Fruit fly (Drosophila melanogaster): ENCODE measurements around the gene ERp44.

Gene ERp44

dm6 chrX:16279340-16279941 is 18.1 kb downstream of the ERp44 start (continued):
- peak; percentile 57 for TF ChIP-seq cwo (GFP tag; optimal IDR thresholded peaks at IDR 0.05)
- peak; percentile 93 for TF ChIP-seq Drgx (GFP tag; IDR thresholded peaks at IDR 0.05)
- peak; percentile 57 for TF ChIP-seq CG17361 (GFP tag; IDR thresholded peaks at IDR 0.05)
- TF ChIP-seq CG2202 (tag; optimal IDR thresholded peaks at IDR 0.05) = peak; percentile 39
- TF ChIP-seq CG13624 (GFP tag; optimal IDR thresholded peaks at IDR 0.05) = peak; percentile 82
- TF ChIP-seq chif (GFP tag; optimal IDR thresholded peaks at IDR 0.05) = peak; percentile 71 to 78
- TF ChIP-seq HLH4C (GFP tag; IDR thresholded peaks at IDR 0.05; ENCODE audit: partially characterized antibody) = 0 out of 3 replicates have a peak, but pooled peaks have one; percentile 19
- no peak for TF ChIP-seq corto (GFP tag; optimal IDR thresholded peaks at IDR 0.05)
- no peak for TF ChIP-seq h (optimal IDR thresholded peaks at IDR 0.05)
- TF ChIP-seq da (GFP tag; optimal IDR thresholded peaks at IDR 0.05) = peak; percentile 39
- peak; percentile 41 for TF ChIP-seq HmgD (GFP tag; optimal IDR thresholded peaks at IDR 0.05)
- no peak for TF ChIP-seq br (optimal IDR thresholded peaks at IDR 0.05)
- peak; percentile 39 for TF ChIP-seq ash1 (GFP tag; optimal IDR thresholded peaks at IDR 0.05)
- TF ChIP-seq sug (tag; optimal IDR thresholded peaks at IDR 0.05) = peak; percentile 73
- TF ChIP-seq CG7963 (GFP tag; IDR thresholded peaks at IDR 0.05; ENCODE audit: partially characterized antibody) = no peak
- no peak for TF ChIP-seq hb (GFP tag; IDR thresholded peaks at IDR 0.05; ENCODE audit: partially characterized antibody)
- TF ChIP-seq CG2129 (GFP tag; IDR thresholded peaks at IDR 0.05; ENCODE audit: partially characterized antibody) = no peak
- peak; percentile 92 for TF ChIP-seq CG11093 (GFP tag; IDR thresholded peaks at IDR 0.05)
- TF ChIP-seq Poxn (GFP tag; IDR thresholded peaks at IDR 0.05) = peak; percentile 74
- TF ChIP-seq CG33557 (GFP tag; optimal IDR thresholded peaks at IDR 0.05) = no peak
- no peak for TF ChIP-seq abd-A (tag; optimal IDR thresholded peaks at IDR 0.05)
- peak; percentile 78 for TF ChIP-seq CG9876 (GFP tag; optimal IDR thresholded peaks at IDR 0.05)
- peak; percentile 24 for TF ChIP-seq CG12236 (GFP tag; optimal IDR thresholded peaks at IDR 0.05)
- no peak for TF ChIP-seq CG17568 (GFP tag; optimal IDR thresholded peaks at IDR 0.05)
- peak; percentile 85 for TF ChIP-seq fd96Cb (tag; optimal IDR thresholded peaks at IDR 0.05)
- TF ChIP-seq Dbx (GFP tag; IDR thresholded peaks at IDR 0.05) = peak; percentile 90
- TF ChIP-seq HmgZ (tag; optimal IDR thresholded peaks at IDR 0.05) = peak; percentile 27
- TF ChIP-seq CG4854 (GFP tag; optimal IDR thresholded peaks at IDR 0.05) = peak; percentile 36
- TF ChIP-seq CG16813 (GFP tag; IDR thresholded peaks at IDR 0.05; ENCODE audit: partially characterized antibody) = peak; percentile 56; the same call in 2 of the 3 replicates
- no peak for TF ChIP-seq pfk (GFP tag; optimal IDR thresholded peaks at IDR 0.05)
- TF ChIP-seq dysf (GFP tag; IDR thresholded peaks at IDR 0.05) = peak; percentile 93
- no peak for TF ChIP-seq CG18011 (GFP tag; optimal IDR thresholded peaks at IDR 0.05)
- TF ChIP-seq Abd-B (GFP tag; optimal IDR thresholded peaks at IDR 0.05) = peak; percentile 81
- peak; percentile 73 for TF ChIP-seq shn (GFP tag; optimal IDR thresholded peaks at IDR 0.05)
- peak; percentile 29 for TF ChIP-seq Fer2 (tag; optimal IDR thresholded peaks at IDR 0.05)
- TF ChIP-seq bsh (GFP tag; optimal IDR thresholded peaks at IDR 0.05) = peak; percentile 50 to 76
- peak; percentile 95 for TF ChIP-seq Ptx1 (GFP tag; IDR thresholded peaks at IDR 0.05)
- peak; percentile 74 for TF ChIP-seq Hmx (GFP tag; optimal IDR thresholded peaks at IDR 0.05)
- TF ChIP-seq caup (GFP tag; optimal IDR thresholded peaks at IDR 0.05; ENCODE audit: severe bottlenecking) = peak; percentile 70
- peak; percentile 94 for TF ChIP-seq CG10366 (GFP tag; IDR thresholded peaks at IDR 0.05)
- TF ChIP-seq CG9215 (GFP tag; IDR thresholded peaks at IDR 0.05) = peak; percentile 89
- peak; percentile 65 for TF ChIP-seq CG12942 (GFP tag; optimal IDR thresholded peaks at IDR 0.05)
- no peak for TF ChIP-seq insv (GFP tag; optimal IDR thresholded peaks at IDR 0.05)
- no peak for TF ChIP-seq Stat92E (GFP tag; optimal IDR thresholded peaks at IDR 0.05)
- peak; percentile 66 for TF ChIP-seq sd (tag; optimal IDR thresholded peaks at IDR 0.05)
- peak; percentile 75 for TF ChIP-seq CG13424 (tag; optimal IDR thresholded peaks at IDR 0.05)
- peak; percentile 81 for TF ChIP-seq stc (GFP tag; IDR thresholded peaks at IDR 0.05)
- TF ChIP-seq cas (GFP tag; IDR thresholded peaks at IDR 0.05) = peak; percentile 42; the same call in 1 of the 2 replicates
- peak; percentile 98 for TF ChIP-seq Ets65A (GFP tag)

Data from whole organism, embryonic.